Fruit fly (Drosophila melanogaster) S2 (cell line): ENCODE data around the gene Adgf-D.

Experiments
- CG8478 ChIP-seq: fragments of >200 bp; optimal IDR thresholded peaks from 2 replicates; lab custom pipeline; 2018
- CTCF ChIP-seq, 2 experiments: fragments of >200 bp; optimal IDR thresholded peaks; 2 replicates each; lab custom pipeline; 2018

- TF ChIP-seq CG8478 (lab: Kevin White, UChicago) (no peak), CTCF (optimal IDR thresholded peaks at IDR 0.05; lab: Kevin White, UChicago) (no peak)
Measured at dm6 chr3R:13662149-13662548, 43.1 kb downstream of the Adgf-D start.
